Worm (Caenorhabditis elegans) whole organism, L3 larva: ENCODE results near the gene C50E3.7.

Experiments
- ZK546.5 ChIP-seq: sonication (generic microtip); optimal IDR thresholded peaks from 2 replicates; lab custom pipeline; 2017; ENCODE audit warnings: missing biosample characterization, missing genetic modification characterization
- aly-2 ChIP-seq: fragments of 150-350 bp; optimal IDR thresholded peaks from 2 replicates; lab custom pipeline; 2014; ENCODE audit warnings: missing biosample characterization, missing genetic modification characterization
- ama-1 ChIP-seq: fragments of 150-350 bp; optimal IDR thresholded peaks from 2 replicates; lab custom pipeline; 2018
- ceh-28 ChIP-seq: fragments of 150-350 bp; optimal IDR thresholded peaks from 2 replicates; lab custom pipeline; 2014; ENCODE audit warnings: missing biosample characterization, missing genetic modification reagents, missing genetic modification characterization
- fkh-2 ChIP-seq: fragments of 150-350 bp; optimal IDR thresholded peaks from 2 replicates; lab custom pipeline; 2014; ENCODE audit warnings: missing biosample characterization, missing genetic modification reagents, missing genetic modification characterization
- jun-1 ChIP-seq: fragments of 150-350 bp; optimal IDR thresholded peaks from 2 replicates; lab custom pipeline; 2014; ENCODE audit warnings: missing biosample characterization, missing genetic modification reagents, missing genetic modification characterization
- nhr-12 ChIP-seq: fragments of 150-350 bp; optimal IDR thresholded peaks from 2 replicates; lab custom pipeline; 2014; ENCODE audit warnings: missing biosample characterization, missing genetic modification characterization
- nhr-237 ChIP-seq: fragments of 150-350 bp; optimal IDR thresholded peaks from 2 replicates; lab custom pipeline; 2014; ENCODE audit warnings: missing biosample characterization, missing genetic modification characterization
- nhr-67 ChIP-seq: fragments of 150-350 bp; optimal IDR thresholded peaks from 2 replicates; lab custom pipeline; 2014; ENCODE audit warnings: missing biosample characterization, missing genetic modification characterization
- nhr-77 ChIP-seq: fragments of 150-350 bp; optimal IDR thresholded peaks from 2 replicates; lab custom pipeline; 2014; ENCODE audit warnings: missing biosample characterization, missing genetic modification characterization
- sea-2 ChIP-seq: fragments of 150-350 bp; sonication (generic microtip); optimal IDR thresholded peaks from 4 replicates; lab custom pipeline; 2014; ENCODE audit warnings: missing biosample characterization, missing genetic modification reagents, missing genetic modification characterization
- skn-1 ChIP-seq: fragments of 150-350 bp; optimal IDR thresholded peaks from 2 replicates; lab custom pipeline; 2014; ENCODE audit warnings: missing biosample characterization, missing genetic modification characterization
- zag-1 ChIP-seq: fragments of 150-350 bp; optimal IDR thresholded peaks from 2 replicates; lab custom pipeline; 2014; ENCODE audit warnings: missing biosample characterization, missing genetic modification characterization
- ztf-4 ChIP-seq: fragments of 150-350 bp; optimal IDR thresholded peaks from 2 replicates; lab custom pipeline; 2014; ENCODE audit warnings: missing biosample characterization, missing genetic modification characterization

DNA sequence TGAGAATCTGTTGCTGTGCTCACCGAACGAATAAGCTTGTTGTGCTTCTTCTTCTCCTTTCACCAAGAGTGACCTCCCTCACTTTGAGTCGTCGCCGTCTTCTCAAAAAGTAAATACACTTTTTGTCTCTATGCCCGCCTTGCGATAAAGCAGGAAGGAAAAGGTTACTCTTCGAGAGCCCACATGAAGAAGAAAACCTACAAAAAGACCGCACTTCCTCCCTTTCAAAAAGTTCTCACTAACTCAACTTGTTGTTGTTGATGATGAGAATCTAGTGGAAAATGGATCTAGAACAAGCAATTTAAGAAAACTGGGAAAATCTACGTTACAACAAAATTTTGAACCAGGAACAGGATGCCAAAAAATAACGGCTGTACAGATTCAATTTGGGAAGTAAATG lies 7.7 kb downstream of the C50E3.7 start, which contains the start of gene C50E3.6:
- TF ChIP-seq nhr-77 (no peak), ama-1 (lab: Kevin White, UChicago) (no peak), ztf-4 (tag; lab: Kevin White, UChicago) (no peak), ceh-28 (tag; lab: Kevin White, UChicago) (no peak), nhr-67 (tag; lab: Kevin White, UChicago) (no peak), skn-1 (tag; lab: Kevin White, UChicago) (no peak), nhr-12 (tag; lab: Kevin White, UChicago) (no peak), jun-1 (no peak), zag-1 (tag; lab: Kevin White, UChicago) (no peak), ZK546.5 (tag; lab: Kevin White, UChicago) (no peak), sea-2 (GFP tag; lab: Kevin White, UChicago) (no peak), fkh-2 (tag; lab: Kevin White, UChicago) (no peak), nhr-237 (no peak), aly-2 (tag; lab: Kevin White, UChicago) (no peak)
